Fruit fly (Drosophila melanogaster): ENCODE data around the gene CG7130.

Gene CG7130

dm6 chr3L:22029670-22030069, 45.9 kb downstream of the CG7130 start, which contains the start of gene CG43392:
Gene CG43392, minus strand, starts transcription at chr3L:22029770.
- no peak for TF ChIP-seq jim (GFP tag; optimal IDR thresholded peaks at IDR 0.05)
- no peak for TF ChIP-seq OdsH (GFP tag; optimal IDR thresholded peaks at IDR 0.05)
- no peak for TF ChIP-seq psq (GFP tag; optimal IDR thresholded peaks at IDR 0.05)
- no peak for TF ChIP-seq Myc (optimal IDR thresholded peaks at IDR 0.05)
- TF ChIP-seq tai (GFP tag; optimal IDR thresholded peaks at IDR 0.05), result no peak
- TF ChIP-seq Sp1 (GFP tag; optimal IDR thresholded peaks at IDR 0.05), result no peak
- no peak for TF ChIP-seq ey (GFP tag; optimal IDR thresholded peaks at IDR 0.05)
- no peak for TF ChIP-seq N (GFP tag; optimal IDR thresholded peaks at IDR 0.05)
- no peak for TF ChIP-seq sv (GFP tag; optimal IDR thresholded peaks at IDR 0.05)
- TF ChIP-seq dmrt93B (GFP tag; optimal IDR thresholded peaks at IDR 0.05), result no peak
- TF ChIP-seq GATAd (GFP tag; optimal IDR thresholded peaks at IDR 0.05), result no peak
- no peak for TF ChIP-seq Abd-B (GFP tag; optimal IDR thresholded peaks at IDR 0.05)
- no peak for TF ChIP-seq Dfd (GFP tag; optimal IDR thresholded peaks at IDR 0.05)
- no peak for TF ChIP-seq usp (GFP tag; optimal IDR thresholded peaks at IDR 0.05)
- TF ChIP-seq CrebA (GFP tag; optimal IDR thresholded peaks at IDR 0.05; ENCODE audit: borderline replicate concordance), result no peak

- TF ChIP-seq woc (GFP tag; optimal IDR thresholded peaks at IDR 0.05), result no peak
- no peak for TF ChIP-seq ey (GFP tag; optimal IDR thresholded peaks at IDR 0.05)
- no peak for TF ChIP-seq N (GFP tag; optimal IDR thresholded peaks at IDR 0.05)
- no peak for TF ChIP-seq dsf (GFP tag; optimal IDR thresholded peaks at IDR 0.05; ENCODE audit: borderline replicate concordance)
- no peak for TF ChIP-seq foxo (GFP tag; optimal IDR thresholded peaks at IDR 0.05)
Measured at dm6 chr3L:22028225-22028624, 47.3 kb downstream of the CG7130 start, which contains the start of gene CG7140. Gene CG7140, minus strand, starts transcription at chr3L:22028325.

Measured in whole organism, wandering third instar larva.